Worm (Caenorhabditis elegans) whole organism, L1 larva: Measurements from ENCODE around the gene chil-21.

Experiments
- C04F5.9 ChIP-seq: sonication (generic microtip); optimal IDR thresholded peaks from 2 replicates; lab custom pipeline; 2016; ENCODE audit warnings: missing genetic modification characterization, missing compliant biosample characterization
- C16A3.4 ChIP-seq: fragments of 150-350 bp; optimal IDR thresholded peaks from 2 replicates; lab custom pipeline; 2014; ENCODE audit warnings: missing biosample characterization, missing genetic modification characterization
- aha-1 ChIP-seq: fragments of 150-350 bp; optimal IDR thresholded peaks from 2 replicates; lab custom pipeline; 2014; ENCODE audit warnings: missing biosample characterization, missing genetic modification characterization
- aly-2 ChIP-seq: fragments of 150-350 bp; optimal IDR thresholded peaks from 2 replicates; lab custom pipeline; 2014; ENCODE audit warnings: missing biosample characterization, missing genetic modification characterization
- ama-1 ChIP-seq: fragments of 150-350 bp; optimal IDR thresholded peaks from 2 replicates; lab custom pipeline; 2014
- ceh-82 ChIP-seq, 3 experiments: fragments of 150-350 bp in 1 of 3; sonication (generic microtip) in 2 of 3; optimal IDR thresholded peaks; 2 replicates each; lab custom pipeline; 2014 to 2017; ENCODE audit warnings: missing biosample characterization in 3 of 3, missing genetic modification characterization in 3 of 3
- ceh-88 ChIP-seq: fragments of 200-800 bp; sonication (Bioruptor generic); IDR thresholded peaks from 2 replicates; pipeline ENCODE4 v1.3.6; 2022; ENCODE audit warnings: missing genetic modification characterization, missing compliant biosample characterization
- ceh-90 ChIP-seq: sonication (generic microtip); optimal IDR thresholded peaks from 2 replicates; lab custom pipeline; 2016; ENCODE audit warnings: missing genetic modification characterization, missing compliant biosample characterization
- dpl-1 ChIP-seq, 3 experiments: fragments of 150-350 bp in 2 of 3; sonication (generic microtip) in 1 of 3; optimal IDR thresholded peaks; 2 replicates each; lab custom pipeline; 2014 to 2017; ENCODE audit warnings: missing biosample characterization in 3 of 3, missing genetic modification characterization in 3 of 3, missing genetic modification reagents in 3 of 3
- dsc-1 ChIP-seq: sonication (generic microtip); optimal IDR thresholded peaks from 2 replicates; lab custom pipeline; 2016; ENCODE audit warnings: mild to moderate bottlenecking, missing genetic modification characterization, missing compliant biosample characterization
- efl-1 ChIP-seq, 4 experiments: fragments of 150-350 bp; optimal IDR thresholded peaks in 3 of 4; peaks in 1 of 4; 1 replicate in 1 of 4; 2 replicates in 3 of 4; lab custom pipeline; 2014; ENCODE audit warnings: missing biosample characterization in 2 of 4, missing genetic modification characterization in 2 of 4, missing genetic modification reagents in 2 of 4
- egl-13 ChIP-seq: sonication (generic microtip); optimal IDR thresholded peaks from 2 replicates; lab custom pipeline; 2016; ENCODE audit warnings: missing genotype, missing genetic modification reagents, missing genetic modification characterization, missing compliant biosample characterization
- elt-2 ChIP-seq: sonication (generic microtip); optimal IDR thresholded peaks from 2 replicates; lab custom pipeline; 2016; ENCODE audit warnings: missing genetic modification characterization, mild to moderate bottlenecking, inconsistent platforms, missing compliant biosample characterization, missing genetic modification reagents
- elt-3 ChIP-seq, 6 experiments: fragments of 150-350 bp in 1 of 6; sonication (generic microtip); optimal IDR thresholded peaks; 2 replicates each; lab custom pipeline; 2017 to 2018; ENCODE audit warnings: missing biosample characterization in 6 of 6, missing genetic modification characterization in 6 of 6, inconsistent platforms in 1 of 6
- ets-5 ChIP-seq: fragments of 200-800 bp; sonication (Bioruptor generic); IDR thresholded peaks from 2 replicates; pipeline ENCODE4 v1.3.6; 2022; ENCODE audit warnings: missing genetic modification characterization, missing compliant biosample characterization
- fkh-8 ChIP-seq: sonication (generic microtip); optimal IDR thresholded peaks from 2 replicates; lab custom pipeline; 2016; ENCODE audit warnings: mild to moderate bottlenecking, missing genetic modification characterization, missing compliant biosample characterization
- hpl-2 ChIP-seq: fragments of 150-350 bp; optimal IDR thresholded peaks from 2 replicates; lab custom pipeline; 2014; ENCODE audit warnings: missing biosample characterization, missing genetic modification reagents, missing genetic modification characterization
- isw-1 ChIP-seq: fragments of 200-800 bp; sonication (Bioruptor generic); IDR thresholded peaks from 2 replicates; pipeline ENCODE4 v1.3.6; 2022; ENCODE audit warnings: missing genetic modification characterization, missing compliant biosample characterization
- lin-14 ChIP-seq: fragments of 200-800 bp; sonication (Bioruptor generic); optimal IDR thresholded peaks from 2 replicates; lab custom pipeline; 2018; ENCODE audit warnings: mild to moderate bottlenecking, missing genetic modification characterization, moderate library complexity, missing compliant biosample characterization
- lsy-2 ChIP-seq, 2 experiments: fragments of 150-350 bp; optimal IDR thresholded peaks; 2 replicates each; lab custom pipeline; 2014; ENCODE audit warnings: missing biosample characterization in 2 of 2, missing genetic modification characterization in 2 of 2
- mdl-1 ChIP-seq, 2 experiments: fragments of 150-350 bp; optimal IDR thresholded peaks; 2 replicates each; lab custom pipeline; 2014 to 2017; ENCODE audit warnings: missing biosample characterization in 2 of 2, missing genetic modification characterization in 2 of 2, inconsistent platforms in 1 of 2
- mef-2 ChIP-seq: fragments of 150-350 bp; optimal IDR thresholded peaks from 2 replicates; lab custom pipeline; 2014; ENCODE audit warnings: missing biosample characterization, missing genetic modification characterization
- nhr-12 ChIP-seq: sonication (generic microtip); optimal IDR thresholded peaks from 2 replicates; lab custom pipeline; 2017; ENCODE audit warnings: missing biosample characterization, missing genetic modification characterization
- nhr-20 ChIP-seq: sonication (generic microtip); optimal IDR thresholded peaks from 2 replicates; lab custom pipeline; 2016; ENCODE audit warnings: mild to moderate bottlenecking, missing genetic modification characterization, missing compliant biosample characterization
- nhr-237 ChIP-seq: fragments of 150-350 bp; optimal IDR thresholded peaks from 2 replicates; lab custom pipeline; 2014; ENCODE audit warnings: missing biosample characterization, missing genetic modification characterization
- nhr-28 ChIP-seq: fragments of 150-350 bp; optimal IDR thresholded peaks from 2 replicates; lab custom pipeline; 2014; ENCODE audit warnings: missing biosample characterization, missing genetic modification characterization
- nhr-71 ChIP-seq: sonication (generic microtip); optimal IDR thresholded peaks from 2 replicates; lab custom pipeline; 2016; ENCODE audit warnings: mild to moderate bottlenecking, missing genetic modification characterization, moderate library complexity, missing compliant biosample characterization
- nhr-76 ChIP-seq: sonication (generic microtip); optimal IDR thresholded peaks from 2 replicates; lab custom pipeline; 2017; ENCODE audit warnings: missing biosample characterization, missing genetic modification characterization
- nhr-90 ChIP-seq: sonication (generic microtip); optimal IDR thresholded peaks from 2 replicates; lab custom pipeline; 2016; ENCODE audit warnings: mild to moderate bottlenecking, missing genetic modification characterization, missing compliant biosample characterization; ENCODE audit not compliant: poor library complexity
- pax-3 ChIP-seq: fragments of 200-800 bp; sonication (Bioruptor generic); optimal IDR thresholded peaks from 2 replicates; lab custom pipeline; 2018; ENCODE audit warnings: mild to moderate bottlenecking, missing genetic modification characterization, moderate library complexity, missing compliant biosample characterization
- pqm-1 ChIP-seq: sonication (generic microtip); optimal IDR thresholded peaks from 3 replicates; lab custom pipeline; 2017; ENCODE audit warnings: missing biosample characterization, missing genetic modification characterization
- rnt-1 ChIP-seq: sonication (generic microtip); optimal IDR thresholded peaks from 2 replicates; lab custom pipeline; 2016; ENCODE audit warnings: mild to moderate bottlenecking, missing genetic modification characterization, moderate library complexity, missing compliant biosample characterization
- snu-23 ChIP-seq: sonication (generic microtip); optimal IDR thresholded peaks from 2 replicates; lab custom pipeline; 2016; ENCODE audit warnings: missing genetic modification characterization, missing compliant biosample characterization
- sox-4 ChIP-seq: sonication (generic microtip); optimal IDR thresholded peaks from 2 replicates; lab custom pipeline; 2016; ENCODE audit warnings: missing genetic modification characterization, missing compliant biosample characterization
- sptf-1 ChIP-seq: fragments of 150-350 bp; optimal IDR thresholded peaks from 2 replicates; lab custom pipeline; 2014; ENCODE audit warnings: missing biosample characterization, missing genetic modification characterization
- swsn-7 ChIP-seq: sonication (generic microtip); optimal IDR thresholded peaks from 2 replicates; lab custom pipeline; 2016; ENCODE audit warnings: missing genetic modification characterization, missing compliant biosample characterization
- tbx-2 ChIP-seq: sonication (generic microtip); optimal IDR thresholded peaks from 2 replicates; lab custom pipeline; 2016; ENCODE audit warnings: missing genetic modification characterization, missing compliant biosample characterization
- tlp-1 ChIP-seq: fragments of 150-350 bp; optimal IDR thresholded peaks from 2 replicates; lab custom pipeline; 2014; ENCODE audit warnings: missing biosample characterization, missing genetic modification characterization
- unc-130 ChIP-seq: fragments of 150-350 bp; optimal IDR thresholded peaks from 2 replicates; lab custom pipeline; 2017; ENCODE audit warnings: missing biosample characterization, missing genetic modification characterization, inconsistent platforms
- unc-62 ChIP-seq: fragments of 150-350 bp; optimal IDR thresholded peaks from 2 replicates; lab custom pipeline; 2014; ENCODE audit warnings: missing biosample characterization, missing genetic modification reagents, missing genetic modification characterization
- unc-86 ChIP-seq: sonication (generic microtip); optimal IDR thresholded peaks from 2 replicates; lab custom pipeline; 2016; ENCODE audit warnings: missing genetic modification characterization, missing compliant biosample characterization
- vab-15 ChIP-seq: sonication (generic microtip); optimal IDR thresholded peaks from 2 replicates; lab custom pipeline; 2017; ENCODE audit warnings: missing genotype, mild to moderate bottlenecking, missing genetic modification characterization, missing compliant biosample characterization
- xbp-1 ChIP-seq: sonication (generic microtip); optimal IDR thresholded peaks from 2 replicates; lab custom pipeline; 2016; ENCODE audit warnings: missing genetic modification characterization, missing compliant biosample characterization
- zag-1 ChIP-seq: fragments of 150-350 bp; optimal IDR thresholded peaks from 2 replicates; lab custom pipeline; 2014; ENCODE audit warnings: missing biosample characterization, missing genetic modification characterization
- zip-4 ChIP-seq: fragments of 200-800 bp; sonication (Bioruptor generic); optimal IDR thresholded peaks from 2 replicates; lab custom pipeline; 2018; ENCODE audit warnings: mild to moderate bottlenecking, missing genetic modification characterization, moderate library complexity, missing compliant biosample characterization

chil-21 gene

ce11 chrII:9498589-9498988, 36.8 kb upstream of the chil-21 start:
- TF ChIP-seq nhr-20 (tag; lab: Kevin White, UChicago), result no peak
- no peak for TF ChIP-seq hpl-2 (GFP tag; lab: Kevin White, UChicago)
- TF ChIP-seq sptf-1 (tag; lab: Kevin White, UChicago), result no peak
- no peak for TF ChIP-seq ets-5
- no peak for TF ChIP-seq nhr-76 (tag; lab: Kevin White, UChicago)
- TF ChIP-seq mdl-1 (tag; optimal IDR thresholded peaks at IDR 0.05; lab: Kevin White, UChicago), result no peak
- TF ChIP-seq lin-14, result peak; percentile 37
- TF ChIP-seq pqm-1 (tag; lab: Kevin White, UChicago), result peak; percentile 37
- TF ChIP-seq rnt-1 (tag; lab: Kevin White, UChicago), result no peak
- TF ChIP-seq ceh-88 (GFP tag; lab: Robert Waterston, UW), result no peak
- no peak for TF ChIP-seq aha-1 (tag; lab: Kevin White, UChicago)
- no peak for TF ChIP-seq unc-130
- TF ChIP-seq dsc-1 (tag; lab: Kevin White, UChicago), result no peak
- TF ChIP-seq C04F5.9 (tag; lab: Kevin White, UChicago), result no peak
- no peak for TF ChIP-seq swsn-7
- no peak for TF ChIP-seq aly-2 (tag; lab: Kevin White, UChicago)
- TF ChIP-seq isw-1 (GFP tag; lab: Robert Waterston, UW), result no peak
- no peak for TF ChIP-seq xbp-1 (tag; lab: Kevin White, UChicago)
- peak; percentile 28 for TF ChIP-seq nhr-71 (tag; lab: Kevin White, UChicago)
- TF ChIP-seq ama-1 (lab: Kevin White, UChicago), result no peak
- TF ChIP-seq snu-23 (GFP tag; lab: Kevin White, UChicago), result no peak
- TF ChIP-seq nhr-28 (tag; lab: Kevin White, UChicago), result no peak
- peak; percentile 51 for TF ChIP-seq elt-2
- no peak for TF ChIP-seq mef-2
- TF ChIP-seq dpl-1 (GFP tag; optimal IDR thresholded peaks at IDR 0.05; lab: Kevin White, UChicago), result no peak
- no peak for TF ChIP-seq pax-3 (tag; lab: Kevin White, UChicago)
- TF ChIP-seq unc-62 (GFP tag; lab: Kevin White, UChicago), result no peak
- no peak for TF ChIP-seq C16A3.4 (tag; lab: Kevin White, UChicago)
- peak; percentile 1 for TF ChIP-seq fkh-8 (tag; lab: Kevin White, UChicago)
- TF ChIP-seq unc-86, result no peak
- no peak for TF ChIP-seq egl-13 (tag; lab: Kevin White, UChicago)
- no peak for TF ChIP-seq vab-15
- TF ChIP-seq ceh-90 (tag; lab: Kevin White, UChicago), result no peak
- no peak for TF ChIP-seq nhr-90

ce11 chrII:9497309-9497708, 35.5 kb upstream of the chil-21 start:
- TF ChIP-seq lsy-2 (tag; optimal IDR thresholded peaks at IDR 0.05; lab: Kevin White, UChicago), result peak in 1 of 2 experiments; percentile 19
- TF ChIP-seq nhr-237 (tag; lab: Kevin White, UChicago), result no peak
- TF ChIP-seq ceh-82 (tag; optimal IDR thresholded peaks at IDR 0.05; lab: Kevin White, UChicago), result peak in 1 of 3 experiments; percentile 20
- TF ChIP-seq nhr-12, result no peak
- TF ChIP-seq sox-4, result no peak
- TF ChIP-seq unc-130, result no peak
- TF ChIP-seq snu-23 (GFP tag; lab: Kevin White, UChicago), result peak; percentile 2
- peak; percentile 79 for TF ChIP-seq lin-14
- TF ChIP-seq tlp-1 (tag; lab: Kevin White, UChicago), result no peak
- TF ChIP-seq elt-3 (tag; optimal IDR thresholded peaks at IDR 0.05; lab: Kevin White, UChicago), result no peak
- TF ChIP-seq efl-1 (optimal IDR thresholded peaks at IDR 0.05; lab: Kevin White, UChicago), result no peak
- peak in 1 of 2 experiments; percentile 16 for TF ChIP-seq efl-1 (GFP tag; optimal IDR thresholded peaks at IDR 0.05 in 1 of 2; lab: Kevin White, UChicago)
- peak; percentile 37 for TF ChIP-seq zip-4 (GFP tag; lab: Kevin White, UChicago)
- TF ChIP-seq ets-5, result no peak
- TF ChIP-seq tbx-2 (tag; lab: Kevin White, UChicago), result peak; percentile 17
- peak; percentile 16 for TF ChIP-seq zag-1 (tag; lab: Kevin White, UChicago)
- TF ChIP-seq nhr-20 (tag; lab: Kevin White, UChicago), result no peak
- no peak for TF ChIP-seq C16A3.4 (tag; lab: Kevin White, UChicago)
- TF ChIP-seq nhr-71 (tag; lab: Kevin White, UChicago), result peak; percentile 24
- TF ChIP-seq, all 84 proteins: peak for 9
